Worm (Caenorhabditis elegans) whole organism, young adult: ENCODE results near the gene ZK185.1.

Experiments used
- B0035.1 ChIP-seq: sonication (generic microtip); optimal IDR thresholded peaks from 2 replicates; lab custom pipeline; 2016; ENCODE audit warnings: missing genetic modification characterization, mild to moderate bottlenecking, missing compliant biosample characterization, missing genotype, missing genetic modification reagents
- C06A6.2 ChIP-seq: fragments of 200-800 bp; sonication (Bioruptor generic); conservative IDR thresholded peaks from 2 replicates; pipeline ENCODE4 v1.3.6; 2022; ENCODE audit warnings: missing genetic modification characterization, missing compliant biosample characterization
- C17E4.6 ChIP-seq: fragments of 200-800 bp; sonication (Bioruptor generic); IDR thresholded peaks from 2 replicates; pipeline ENCODE4 v1.3.6; 2022; ENCODE audit warnings: missing genetic modification reagents, missing genetic modification characterization, missing compliant biosample characterization
- D2030.7 ChIP-seq: fragments of 200-800 bp; sonication (Bioruptor generic); IDR thresholded peaks from 2 replicates; pipeline ENCODE4 v1.3.6; 2022; ENCODE audit warnings: missing genetic modification reagents, missing genetic modification characterization, missing compliant biosample characterization
- K11D2.4 ChIP-seq: fragments of 200-800 bp; sonication (Bioruptor generic); IDR thresholded peaks from 2 replicates; pipeline ENCODE4 v1.3.6; 2022; ENCODE audit warnings: missing genetic modification reagents, missing genetic modification characterization, missing compliant biosample characterization
- Y53F4B.3 ChIP-seq: fragments of 200-800 bp; sonication (Bioruptor generic); IDR thresholded peaks from 2 replicates; pipeline ENCODE4 v1.3.6; 2022; ENCODE audit warnings: missing genetic modification reagents, missing genetic modification characterization, missing compliant biosample characterization
- Y79H2A.3 ChIP-seq: fragments of 200-800 bp; sonication (Bioruptor generic); conservative IDR thresholded peaks from 2 replicates; pipeline ENCODE4 v1.3.6; 2022; ENCODE audit warnings: missing genetic modification reagents, missing genetic modification characterization, missing compliant biosample characterization
- Y95B8A.8 ChIP-seq: fragments of 200-800 bp; sonication (Bioruptor generic); IDR thresholded peaks from 2 replicates; pipeline ENCODE4 v1.3.6; 2022; ENCODE audit warnings: missing genetic modification reagents, missing genetic modification characterization, missing compliant biosample characterization
- akir-1 ChIP-seq: fragments of 200-800 bp; sonication (Bioruptor generic); optimal IDR thresholded peaks from 2 replicates; lab custom pipeline; 2018; ENCODE audit warnings: mild to moderate bottlenecking, missing genetic modification characterization, moderate library complexity, missing compliant biosample characterization
- ama-1 ChIP-seq, 3 experiments: fragments of 150-350 bp in 1 of 3; sonication (generic microtip) in 2 of 3; optimal IDR thresholded peaks; 2 replicates each; lab custom pipeline; 2014 to 2018; ENCODE audit warnings: missing biosample characterization in 2 of 3, missing genetic modification characterization in 2 of 3, missing genetic modification reagents in 2 of 3
- aptf-3 ChIP-seq: fragments of 200-800 bp; sonication (Bioruptor generic); IDR thresholded peaks from 2 replicates; pipeline ENCODE4 v1.3.6; 2022; ENCODE audit warnings: missing genetic modification characterization, missing compliant biosample characterization
- athp-1 ChIP-seq: sonication (generic microtip); optimal IDR thresholded peaks from 2 replicates; lab custom pipeline; 2017; ENCODE audit warnings: mild to moderate bottlenecking, missing genetic modification characterization, missing compliant biosample characterization
- attf-5 ChIP-seq: fragments of 200-800 bp; sonication (Bioruptor generic); optimal IDR thresholded peaks from 2 replicates; lab custom pipeline; 2018; ENCODE audit warnings: mild to moderate bottlenecking, missing genetic modification characterization, missing compliant biosample characterization
- attf-6 ChIP-seq: fragments of 200-800 bp; sonication (Bioruptor generic); IDR thresholded peaks from 2 replicates; pipeline ENCODE4 v1.3.6; 2022; ENCODE audit warnings: missing genetic modification reagents, missing genetic modification characterization, missing compliant biosample characterization
- ccch-3 ChIP-seq: fragments of 200-800 bp; sonication (Bioruptor generic); optimal IDR thresholded peaks from 2 replicates; lab custom pipeline; 2018; ENCODE audit warnings: mild to moderate bottlenecking, missing genetic modification characterization, missing compliant biosample characterization
- ceh-100 ChIP-seq: fragments of 200-800 bp; sonication (Bioruptor generic); IDR thresholded peaks from 2 replicates; pipeline ENCODE4 v1.3.6; 2022; ENCODE audit warnings: missing genetic modification reagents, missing genetic modification characterization, missing compliant biosample characterization
- ceh-27 ChIP-seq: fragments of 200-800 bp; sonication (Bioruptor generic); optimal IDR thresholded peaks from 2 replicates; lab custom pipeline; 2018; ENCODE audit warnings: mild to moderate bottlenecking, missing genetic modification characterization, moderate library complexity, missing compliant biosample characterization
- ceh-40 ChIP-seq: fragments of 200-800 bp; sonication (Bioruptor generic); IDR thresholded peaks from 2 replicates; pipeline ENCODE4 v1.3.6; 2022; ENCODE audit warnings: missing genetic modification characterization, missing compliant biosample characterization
- dox-1 ChIP-seq: fragments of 200-800 bp; sonication (Bioruptor generic); IDR thresholded peaks from 2 replicates; pipeline ENCODE4 v1.3.6; 2022; ENCODE audit warnings: missing genetic modification reagents, missing genetic modification characterization, missing compliant biosample characterization
- dpff-1 ChIP-seq: sonication (generic microtip); optimal IDR thresholded peaks from 2 replicates; lab custom pipeline; 2017; ENCODE audit warnings: mild to moderate bottlenecking, missing genetic modification characterization, missing compliant biosample characterization
- efl-1 ChIP-seq: fragments of 150-350 bp; optimal IDR thresholded peaks from 2 replicates; lab custom pipeline; 2014; ENCODE audit warnings: missing biosample characterization, missing genetic modification reagents, missing genetic modification characterization
- egl-44 ChIP-seq: fragments of 200-800 bp; sonication (Bioruptor generic); IDR thresholded peaks from 2 replicates; pipeline ENCODE4 v1.3.6; 2022; ENCODE audit warnings: missing genetic modification reagents, missing genetic modification characterization, missing compliant biosample characterization
- ekl-4 ChIP-seq: fragments of 200-800 bp; sonication (Bioruptor generic); IDR thresholded peaks from 2 replicates; pipeline ENCODE4 v1.3.6; 2022; ENCODE audit warnings: missing genetic modification reagents, missing genetic modification characterization, missing compliant biosample characterization
- ets-4 ChIP-seq: fragments of 200-800 bp; sonication (Bioruptor generic); optimal IDR thresholded peaks from 2 replicates; lab custom pipeline; 2018; ENCODE audit warnings: mild to moderate bottlenecking, missing genetic modification characterization, missing compliant biosample characterization
- fkh-3 ChIP-seq: sonication (generic microtip); optimal IDR thresholded peaks from 2 replicates; lab custom pipeline; 2016; ENCODE audit warnings: mild to moderate bottlenecking, missing genetic modification characterization, missing compliant biosample characterization
- hlh-12 ChIP-seq: sonication (generic microtip); optimal IDR thresholded peaks from 2 replicates; lab custom pipeline; 2016; ENCODE audit warnings: missing genetic modification characterization, missing compliant biosample characterization
- lag-1 ChIP-seq: fragments of 200-800 bp; sonication (Bioruptor generic); IDR thresholded peaks from 2 replicates; pipeline ENCODE4 v1.3.6; 2022; ENCODE audit warnings: missing genetic modification reagents, missing genetic modification characterization, missing compliant biosample characterization
- let-526 ChIP-seq: fragments of 200-800 bp; sonication (Bioruptor generic); IDR thresholded peaks from 2 replicates; pipeline ENCODE4 v1.3.6; 2022; ENCODE audit warnings: missing genetic modification reagents, missing genetic modification characterization, missing compliant biosample characterization
- let-607 ChIP-seq, 2 experiments: fragments of 200-800 bp in 1 of 2; sonication (Bioruptor generic) in 1 of 2; sonication (generic microtip) in 1 of 2; optimal IDR thresholded peaks; 2 replicates each; lab custom pipeline; 2016 to 2018; ENCODE audit warnings: mild to moderate bottlenecking in 2 of 2, missing compliant biosample characterization in 2 of 2, missing genetic modification characterization in 2 of 2, moderate library complexity in 2 of 2, missing genotype in 1 of 2
- lin-40 ChIP-seq: sonication (generic microtip); optimal IDR thresholded peaks from 2 replicates; lab custom pipeline; 2016; ENCODE audit warnings: missing genetic modification characterization, mild to moderate bottlenecking, missing compliant biosample characterization, missing genotype, missing genetic modification reagents
- lsy-27 ChIP-seq: sonication (generic microtip); optimal IDR thresholded peaks from 2 replicates; lab custom pipeline; 2017; ENCODE audit warnings: missing genetic modification characterization, mild to moderate bottlenecking, missing compliant biosample characterization, antibody characterized with exemption, missing genotype, borderline replicate concordance; ENCODE audit not compliant: insufficient read depth
- madf-6 ChIP-seq: fragments of 200-800 bp; sonication (Bioruptor generic); IDR thresholded peaks from 2 replicates; pipeline ENCODE4 v1.3.6; 2022; ENCODE audit warnings: missing genetic modification reagents, missing genetic modification characterization, missing compliant biosample characterization
- madf-8 ChIP-seq: fragments of 200-800 bp; sonication (Bioruptor generic); conservative IDR thresholded peaks from 2 replicates; pipeline ENCODE4 v1.3.6; 2022; ENCODE audit warnings: missing genetic modification reagents, missing genetic modification characterization, missing compliant biosample characterization
- mel-28 ChIP-seq: sonication (generic microtip); optimal IDR thresholded peaks from 2 replicates; lab custom pipeline; 2016; ENCODE audit warnings: borderline replicate concordance, mild to moderate bottlenecking, missing genetic modification characterization, missing compliant biosample characterization
- mes-4 ChIP-seq: sonication (generic microtip); optimal IDR thresholded peaks from 2 replicates; lab custom pipeline; 2016; ENCODE audit warnings: missing genotype, missing genetic modification characterization, missing compliant biosample characterization
- nfya-2 ChIP-seq: fragments of 200-800 bp; sonication (Bioruptor generic); IDR thresholded peaks from 2 replicates; pipeline ENCODE4 v1.3.6; 2022; ENCODE audit warnings: missing genetic modification reagents, missing genetic modification characterization, missing compliant biosample characterization
- nfyb-1 ChIP-seq: fragments of 200-800 bp; sonication (Bioruptor generic); IDR thresholded peaks from 2 replicates; pipeline ENCODE4 v1.3.6; 2022; ENCODE audit warnings: missing genetic modification reagents, missing genetic modification characterization, missing compliant biosample characterization
- nhr-120 ChIP-seq: fragments of 200-800 bp; sonication (Bioruptor generic); IDR thresholded peaks from 2 replicates; pipeline ENCODE4 v1.3.6; 2022; ENCODE audit warnings: missing genetic modification characterization, missing compliant biosample characterization
- nhr-27 ChIP-seq: fragments of 200-800 bp; sonication (Bioruptor generic); optimal IDR thresholded peaks from 2 replicates; lab custom pipeline; 2018; ENCODE audit warnings: mild to moderate bottlenecking, missing genetic modification characterization, moderate library complexity, missing compliant biosample characterization
- rec-8 ChIP-seq, 2 experiments: sonication (generic microtip); optimal IDR thresholded peaks; 2 replicates each; lab custom pipeline; 2016; ENCODE audit warnings: mild to moderate bottlenecking in 2 of 2, missing genetic modification characterization in 2 of 2, missing genetic modification reagents in 2 of 2, missing genotype in 2 of 2, missing biosample characterization in 1 of 2, missing compliant biosample characterization in 1 of 2, moderate library complexity in 1 of 2
- repo-1 ChIP-seq: sonication (generic microtip); optimal IDR thresholded peaks from 2 replicates; lab custom pipeline; 2017; ENCODE audit warnings: mild to moderate bottlenecking, missing genetic modification characterization, missing compliant biosample characterization
- rpc-1 ChIP-seq, 2 experiments: fragments of 150-350 bp in 1 of 2; sonication (generic microtip) in 1 of 2; optimal IDR thresholded peaks; 2 replicates each; lab custom pipeline; 2014 to 2018; ENCODE audit warnings: missing biosample characterization in 1 of 2, missing genetic modification characterization in 1 of 2, missing genetic modification reagents in 1 of 2, missing genotype in 1 of 2
- sdz-38 ChIP-seq: sonication (generic microtip); optimal IDR thresholded peaks from 2 replicates; lab custom pipeline; 2016; ENCODE audit warnings: missing genotype, missing genetic modification characterization, missing compliant biosample characterization
- sea-2 ChIP-seq: fragments of 200-800 bp; sonication (Bioruptor generic); IDR thresholded peaks from 2 replicates; pipeline ENCODE4 v1.3.6; 2022; ENCODE audit warnings: missing genetic modification characterization, missing compliant biosample characterization
- sptf-2 ChIP-seq: fragments of 200-800 bp; sonication (Bioruptor generic); optimal IDR thresholded peaks from 2 replicates; lab custom pipeline; 2018; ENCODE audit warnings: mild to moderate bottlenecking, missing genetic modification characterization, missing compliant biosample characterization
- unc-130 ChIP-seq: sonication (generic microtip); optimal IDR thresholded peaks from 2 replicates; lab custom pipeline; 2016; ENCODE audit warnings: missing genetic modification reagents, missing genetic modification characterization, missing compliant biosample characterization
- ztf-26 ChIP-seq: sonication (generic microtip); optimal IDR thresholded peaks from 2 replicates; lab custom pipeline; 2017; ENCODE audit warnings: missing genetic modification characterization, missing compliant biosample characterization
- ztf-28 ChIP-seq: fragments of 200-800 bp; sonication (Bioruptor generic); IDR thresholded peaks from 2 replicates; pipeline ENCODE4 v1.3.6; 2022; ENCODE audit warnings: missing genetic modification reagents, missing genetic modification characterization, missing compliant biosample characterization

ZK185.1 gene

ce11 chrIV:4513269-4513819 is 35.0 kb upstream of the ZK185.1 start, which contains the start of gene sar-1:
Gene sar-1 (minus strand): TSS chrIV:4513319.
- TF ChIP-seq C06A6.2 (0 out of 2 replicates have a peak, but pooled peaks have one; percentile 34), D2030.7 (GFP tag; lab: Robert Waterston, UW) (peak; percentile 66), nhr-120 (GFP tag; lab: Robert Waterston, UW) (no peak), dpff-1 (tag; lab: Kevin White, UChicago) (no peak), Y95B8A.8 (GFP tag; lab: Robert Waterston, UW) (no peak), hlh-12 (tag; lab: Kevin White, UChicago) (no peak), aptf-3 (GFP tag; lab: Robert Waterston, UW) (no peak), mel-28 (no peak), ceh-40 (no peak), sdz-38 (tag; lab: Kevin White, UChicago) (no peak), nfya-2 (GFP tag; lab: Robert Waterston, UW) (no peak), efl-1 (GFP tag; lab: Kevin White, UChicago) (peak; percentile 55), C17E4.6 (peak; percentile 33; the same call in 1 of the 2 replicates), K11D2.4 (GFP tag; lab: Robert Waterston, UW) (peak; percentile 82), mes-4 (no peak), akir-1 (GFP tag; lab: Kevin White, UChicago) (no peak), ztf-26 (tag; lab: Kevin White, UChicago) (peak; percentile 51), Y79H2A.3 (GFP tag; lab: Robert Waterston, UW) (no peak), sptf-2 (no peak), madf-6 (GFP tag; lab: Robert Waterston, UW) (peak; percentile 75), ceh-27 (peak; percentile 16), lin-40 (tag; lab: Kevin White, UChicago) (peak; percentile 86), let-607 (tag; optimal IDR thresholded peaks at IDR 0.05; lab: Kevin White, UChicago) (peak; percentile 98), unc-130 (GFP tag; lab: Kevin White, UChicago) (no peak), lag-1 (GFP tag; lab: Robert Waterston, UW) (no peak), Y53F4B.3 (GFP tag; lab: Robert Waterston, UW) (no peak), athp-1 (tag; lab: Kevin White, UChicago) (peak; percentile 9), ets-4 (GFP tag; lab: Kevin White, UChicago) (no peak), ztf-28 (GFP tag; lab: Robert Waterston, UW) (no peak), dox-1 (peak; percentile 85), ceh-100 (peak; percentile 56; the same call in 1 of the 2 replicates), let-526 (GFP tag; lab: Robert Waterston, UW) (0 out of 2 replicates have a peak, but pooled peaks have one; percentile 7), fkh-3 (tag; lab: Kevin White, UChicago) (no peak), egl-44 (GFP tag; lab: Robert Waterston, UW) (peak; percentile 55; the same call in 1 of the 2 replicates), lsy-27 (tag; lab: Kevin White, UChicago) (no peak), attf-6 (GFP tag; lab: Robert Waterston, UW) (peak; percentile 62; the same call in 1 of the 2 replicates), B0035.1 (no peak), attf-5 (GFP tag; lab: Kevin White, UChicago) (peak; percentile 59), nfyb-1 (GFP tag; lab: Robert Waterston, UW) (peak; percentile 65), ama-1 (optimal IDR thresholded peaks at IDR 0.05; lab: Kevin White, UChicago) (no peak), ama-1 (GFP tag; optimal IDR thresholded peaks at IDR 0.05; lab: Kevin White, UChicago) (no peak), rec-8 (tag; optimal IDR thresholded peaks at IDR 0.05; lab: Kevin White, UChicago) (no peak), ccch-3 (GFP tag; lab: Kevin White, UChicago) (no peak), sea-2 (GFP tag; lab: Robert Waterston, UW) (no peak), madf-8 (GFP tag; lab: Robert Waterston, UW) (peak; percentile 63), nhr-27 (no peak), rpc-1 (optimal IDR thresholded peaks at IDR 0.05; lab: Kevin White, UChicago) (no peak), rpc-1 (tag; optimal IDR thresholded peaks at IDR 0.05; lab: Kevin White, UChicago) (no peak), repo-1 (tag; lab: Kevin White, UChicago) (peak; percentile 39), ekl-4 (peak; percentile 68)
